Comparison of ENCODE assay signal across 5 worm cellular contexts in genomic region chrII:6482102-6482501, ce11.
A peak's percentile ranks its signal among the peaks of the same experiment; 100 is the strongest.
TF ChIP-seq lines count a peak whose summit lies in the region.

Gene del-10 (minus strand): TSS chrII:6482125.

TF ChIP-seq in whole organism, L1 larva, 84 proteins besides CTCF, POLR2A, EP300 and RAD21 (continues in another document):
- TF ChIP-seq egl-27 (tag; optimal IDR thresholded peaks at IDR 0.05; lab: Kevin White, UChicago), result no peak
- TF ChIP-seq aha-1 (tag; optimal IDR thresholded peaks at IDR 0.05; lab: Kevin White, UChicago), result no peak
- peak in 1 of 2 experiments; percentile 12 for TF ChIP-seq lsy-2 (tag; optimal IDR thresholded peaks at IDR 0.05; lab: Kevin White, UChicago)
- TF ChIP-seq nhr-71 (tag; optimal IDR thresholded peaks at IDR 0.05; lab: Kevin White, UChicago), result peak; percentile 12
- TF ChIP-seq nhr-11 (tag; optimal IDR thresholded peaks at IDR 0.05; lab: Kevin White, UChicago), result no peak
- TF ChIP-seq mab-9 (GFP tag; IDR thresholded peaks at IDR 0.05; lab: Robert Waterston, UW), result no peak
- no peak for TF ChIP-seq zag-1 (tag; optimal IDR thresholded peaks at IDR 0.05; lab: Kevin White, UChicago)
- no peak for TF ChIP-seq grh-1 (GFP tag; IDR thresholded peaks at IDR 0.05; lab: Robert Waterston, UW)
- TF ChIP-seq fkh-10 (GFP tag; optimal IDR thresholded peaks at IDR 0.05; lab: Kevin White, UChicago), result no peak
- TF ChIP-seq isw-1 (GFP tag; IDR thresholded peaks at IDR 0.05; lab: Robert Waterston, UW), result no peak
- TF ChIP-seq fos-1 (tag; optimal IDR thresholded peaks at IDR 0.05; lab: Kevin White, UChicago), result no peak
- no peak for TF ChIP-seq lin-15B (tag; optimal IDR thresholded peaks at IDR 0.05; lab: Kevin White, UChicago)
- no peak for TF ChIP-seq dpl-1 (GFP tag; optimal IDR thresholded peaks at IDR 0.05; lab: Kevin White, UChicago)
- no peak for TF ChIP-seq ama-1 (optimal IDR thresholded peaks at IDR 0.05; lab: Kevin White, UChicago)
- peak; percentile 17 for TF ChIP-seq unc-130 (tag; optimal IDR thresholded peaks at IDR 0.05; lab: Kevin White, UChicago)
- TF ChIP-seq lir-3 (tag; optimal IDR thresholded peaks at IDR 0.05; lab: Kevin White, UChicago; ENCODE audit: poor library complexity), result no peak
- TF ChIP-seq lin-14 (GFP tag; optimal IDR thresholded peaks at IDR 0.05; lab: Kevin White, UChicago), result peak; percentile 27
- TF ChIP-seq fkh-8 (tag; optimal IDR thresholded peaks at IDR 0.05; lab: Kevin White, UChicago), result no peak
- peak; percentile 56 for TF ChIP-seq rnt-1 (tag; optimal IDR thresholded peaks at IDR 0.05; lab: Kevin White, UChicago)

TF ChIP-seq in whole organism, L2 larva, 48 proteins besides CTCF, POLR2A, EP300 and RAD21:
- TF ChIP-seq sma-9 (GFP tag; optimal IDR thresholded peaks at IDR 0.05; lab: Kevin White, UChicago), result peak; percentile 27
- no peak for TF ChIP-seq sma-9 (tag; optimal IDR thresholded peaks at IDR 0.05; lab: Kevin White, UChicago)
- no peak for TF ChIP-seq egl-27 (tag; optimal IDR thresholded peaks at IDR 0.05; lab: Kevin White, UChicago)
- no peak for TF ChIP-seq snpc-4 (tag; optimal IDR thresholded peaks at IDR 0.05; lab: Kevin White, UChicago)
- TF ChIP-seq F13H6.1 (tag; optimal IDR thresholded peaks at IDR 0.05; lab: Kevin White, UChicago), result peak; percentile 0

TF ChIP-seq in whole organism, L3 larva, 47 proteins besides CTCF, POLR2A, EP300 and RAD21:
- peak; percentile 78 for TF ChIP-seq egl-5 (tag; optimal IDR thresholded peaks at IDR 0.05; lab: Kevin White, UChicago)
- TF ChIP-seq mml-1 (tag; optimal IDR thresholded peaks at IDR 0.05; lab: Kevin White, UChicago), result no peak
- TF ChIP-seq ztf-4 (tag; optimal IDR thresholded peaks at IDR 0.05; lab: Kevin White, UChicago), result no peak
- TF ChIP-seq ceh-16 (tag; optimal IDR thresholded peaks at IDR 0.05; lab: Kevin White, UChicago), result no peak
- TF ChIP-seq lin-15B (tag; optimal IDR thresholded peaks at IDR 0.05; lab: Kevin White, UChicago), result no peak
- TF ChIP-seq nhr-23 (tag; optimal IDR thresholded peaks at IDR 0.05; lab: Kevin White, UChicago), result no peak

TF ChIP-seq in whole organism, late embryonic, 69 proteins besides CTCF, POLR2A, EP300 and RAD21:
- peak; percentile 15 for TF ChIP-seq ceh-18 (tag; optimal IDR thresholded peaks at IDR 0.05; lab: Kevin White, UChicago)
- no peak for TF ChIP-seq mec-3 (tag; optimal IDR thresholded peaks at IDR 0.05; lab: Kevin White, UChicago; ENCODE audit: borderline replicate concordance)
- TF ChIP-seq unc-55 (GFP tag; optimal IDR thresholded peaks at IDR 0.05; lab: Kevin White, UChicago), result peak; percentile 39
- no peak for TF ChIP-seq C08G9.2 (tag; optimal IDR thresholded peaks at IDR 0.05; lab: Kevin White, UChicago)
- TF ChIP-seq pag-3 (tag; optimal IDR thresholded peaks at IDR 0.05; lab: Kevin White, UChicago; ENCODE audit: borderline replicate concordance), result no peak

TF ChIP-seq in whole organism, mixed stage, embryonic, 35 proteins besides CTCF, POLR2A, EP300 and RAD21:
- TF ChIP-seq unc-62 (GFP tag; optimal IDR thresholded peaks at IDR 0.05; lab: Kevin White, UChicago) (peak; percentile 73), ztf-11 (tag; optimal IDR thresholded peaks at IDR 0.05; lab: Kevin White, UChicago) (no peak), unc-120 (tag; optimal IDR thresholded peaks at IDR 0.05; lab: Kevin White, UChicago; ENCODE audit: poor library complexity, severe bottlenecking) (peak; percentile 42)

Comparison
In these comparisons a context has a peak if more than half of its experiments do, and no peak if none do; other contexts are left out.
1. Of the 10 proteins assayed by ChIP-seq in both whole organism, L1 larva and whole organism, late embryonic: peak only in whole organism, L1 larva: rnt-1; only in whole organism, late embryonic: none; in both: none; in neither: 9.